Fruit fly (Drosophila melanogaster): ENCODE measurements around the gene CG6244.

The CG6244 gene

dm6 chr3L:15823780-15824423 lies 15.8 kb downstream of the CG6244 start (continued):
- TF ChIP-seq caup (GFP tag; optimal IDR thresholded peaks at IDR 0.05; ENCODE audit: severe bottlenecking) = peak; percentile 26

- TF ChIP-seq hkb (optimal IDR thresholded peaks at IDR 0.05) (no peak), hkb (GFP tag; IDR thresholded peaks at IDR 0.05) (peak; percentile 23; the same call in 1 of the 2 replicates), cg (GFP tag; optimal IDR thresholded peaks at IDR 0.05) (peak; percentile 55), CG2712 (tag; optimal IDR thresholded peaks at IDR 0.05) (no peak), CG15479 (GFP tag; optimal IDR thresholded peaks at IDR 0.05) (peak; percentile 68), CG13894 (tag; optimal IDR thresholded peaks at IDR 0.05) (no peak), CG2199 (GFP tag; IDR thresholded peaks at IDR 0.05) (peak; percentile 89; the same call in 2 of the 3 replicates), sens (GFP tag) (peak; percentile 24), Med (GFP tag) (peak; percentile 15), ash1 (GFP tag; optimal IDR thresholded peaks at IDR 0.05) (peak; percentile 1), CG10979 (tag; optimal IDR thresholded peaks at IDR 0.05) (peak; percentile 2), CHES-1-like (GFP tag; optimal IDR thresholded peaks at IDR 0.05) (no peak), scrt (GFP tag; optimal IDR thresholded peaks at IDR 0.05) (no peak), Trl (optimal IDR thresholded peaks at IDR 0.05) (no peak), Trl (GFP tag; optimal IDR thresholded peaks at IDR 0.05) (no peak), MTF-1 (GFP tag; optimal IDR thresholded peaks at IDR 0.05; ENCODE audit: borderline replicate concordance) (peak; percentile 61), CG8290 (GFP tag; optimal IDR thresholded peaks at IDR 0.05) (no peak), CG8290 (tag; optimal IDR thresholded peaks at IDR 0.05) (no peak), inv (GFP tag; IDR thresholded peaks at IDR 0.05; ENCODE audit: partially characterized antibody) (0 out of 2 replicates have a peak, but pooled peaks have one; percentile 6), tap (tag; optimal IDR thresholded peaks at IDR 0.05) (no peak), CG17328 (GFP tag; IDR thresholded peaks at IDR 0.05) (0 out of 2 replicates have a peak, but pooled peaks have one; percentile 4), HmgZ (tag; optimal IDR thresholded peaks at IDR 0.05) (peak; percentile 17), sqz (GFP tag; optimal IDR thresholded peaks at IDR 0.05) (peak; percentile 39), sd (tag; optimal IDR thresholded peaks at IDR 0.05) (peak; percentile 46), slbo (GFP tag; IDR thresholded peaks at IDR 0.05) (peak; percentile 25; the same call in 1 of the 2 replicates), TFAM (GFP tag; optimal IDR thresholded peaks at IDR 0.05) (no peak), Eip74EF (GFP tag; optimal IDR thresholded peaks at IDR 0.05) (no peak), tna (GFP tag; IDR thresholded peaks at IDR 0.05; ENCODE audit: partially characterized antibody) (no peak), Pdp1 (GFP tag; optimal IDR thresholded peaks at IDR 0.05) (peak in 1 of 2 experiments; percentile 96), ftz-f1 (GFP tag; optimal IDR thresholded peaks at IDR 0.05) (peak; percentile 39), NfI (GFP tag; optimal IDR thresholded peaks at IDR 0.05) (no peak), CG17802 (tag; optimal IDR thresholded peaks at IDR 0.05) (no peak), otp (GFP tag; IDR thresholded peaks at IDR 0.05) (no peak), hbn (GFP tag; IDR thresholded peaks at IDR 0.05; ENCODE audit: partially characterized antibody) (no peak), CkIIα-i1 (GFP tag; IDR thresholded peaks at IDR 0.05) (peak; percentile 12; the same call in 1 of the 2 replicates), CG15601 (tag; optimal IDR thresholded peaks at IDR 0.05) (peak; percentile 29), CG1024 (GFP tag; IDR thresholded peaks at IDR 0.05) (0 out of 2 replicates have a peak, but pooled peaks have one; percentile 36), chinmo (GFP tag; IDR thresholded peaks at IDR 0.05; ENCODE audit: partially characterized antibody) (0 out of 4 replicates have a peak, but pooled peaks have one; percentile 80), lmd (GFP tag; IDR thresholded peaks at IDR 0.05) (no peak), kni (GFP tag; optimal IDR thresholded peaks at IDR 0.05) (peak; percentile 36), ken (GFP tag; IDR thresholded peaks at IDR 0.05) (0 out of 3 replicates have a peak, but pooled peaks have one; percentile 25), Gug (GFP tag; IDR thresholded peaks at IDR 0.05) (no peak), CG8388 (GFP tag; optimal IDR thresholded peaks at IDR 0.05) (no peak), ERR (GFP tag; optimal IDR thresholded peaks at IDR 0.05) (peak; percentile 10), twi (tag; optimal IDR thresholded peaks at IDR 0.05) (peak; percentile 56), ci (GFP tag; IDR thresholded peaks at IDR 0.05) (peak; percentile 59)
Measured at dm6 chr3L:15824537-15824936, 16.4 kb downstream of the CG6244 start.

Measured in whole organism, embryonic.